Fruit fly (Drosophila melanogaster) whole organism, embryonic: ENCODE data around the gene msn.

ENCODE experiments used
- Blimp-1 ChIP-seq: fragments of 200-800 bp; sonication (Bioruptor generic); optimal IDR thresholded peaks from 3 replicates; lab custom pipeline; 2018; ENCODE audit warnings: missing biosample characterization, missing genetic modification characterization, mild to moderate bottlenecking, moderate library complexity, missing genetic modification reagents
- BtbVII ChIP-seq: fragments of 200-800 bp; sonication (Bioruptor generic); optimal IDR thresholded peaks from 3 replicates; lab custom pipeline; 2017; ENCODE audit warnings: missing biosample characterization, mild to moderate bottlenecking, missing genetic modification characterization
- CG10267 ChIP-seq: fragments of 200-800 bp; sonication (Bioruptor generic); optimal IDR thresholded peaks from 2 replicates; lab custom pipeline; 2018; ENCODE audit warnings: missing biosample characterization, mild to moderate bottlenecking, missing genetic modification characterization, moderate library complexity
- CG10274 ChIP-seq: fragments of 200-800 bp; sonication (Bioruptor generic); optimal IDR thresholded peaks from 3 replicates; lab custom pipeline; 2017; ENCODE audit warnings: missing biosample characterization, mild to moderate bottlenecking, missing genetic modification characterization
- CG10959 ChIP-seq: fragments of 200-800 bp; sonication (Bioruptor generic); IDR thresholded peaks from 2 replicates; pipeline ENCODE4 v1.3.6; 2022; ENCODE audit warnings: missing biosample characterization, missing genetic modification characterization
- CG11504 ChIP-seq: fragments of 200-800 bp; sonication (Bioruptor generic); optimal IDR thresholded peaks from 3 replicates; lab custom pipeline; 2019; ENCODE audit warnings: missing biosample characterization, mild to moderate bottlenecking, missing genetic modification characterization, moderate library complexity
- CG12155 ChIP-seq: fragments of 200-800 bp; sonication (Bioruptor generic); optimal IDR thresholded peaks from 3 replicates; lab custom pipeline; 2016; ENCODE audit warnings: missing biosample characterization, missing genetic modification characterization
- CG12769 ChIP-seq: fragments of 200-800 bp; sonication (Bioruptor generic); optimal IDR thresholded peaks from 2 replicates; lab custom pipeline; 2019; ENCODE audit warnings: missing biosample characterization, mild to moderate bottlenecking, missing genetic modification characterization, moderate library complexity
- CG12942 ChIP-seq: fragments of 200-800 bp; sonication (Bioruptor generic); optimal IDR thresholded peaks from 3 replicates; lab custom pipeline; 2016; ENCODE audit warnings: missing biosample characterization, missing genetic modification characterization
- CG13424 ChIP-seq: fragments of 200-800 bp; sonication (Bioruptor generic); optimal IDR thresholded peaks from 2 replicates; lab custom pipeline; 2019; ENCODE audit warnings: missing biosample characterization, mild to moderate bottlenecking, missing genetic modification characterization, moderate library complexity
- CG14710 ChIP-seq: fragments of 200-800 bp; sonication (Bioruptor generic); optimal IDR thresholded peaks from 3 replicates; lab custom pipeline; 2019; ENCODE audit warnings: missing biosample characterization, mild to moderate bottlenecking, missing genetic modification characterization, moderate library complexity
- CG16813 ChIP-seq: fragments of 200-800 bp; sonication (Bioruptor generic); IDR thresholded peaks from 3 replicates; pipeline ENCODE4 v1.3.6; 2022; ENCODE audit warnings: missing biosample characterization, missing genetic modification characterization; ENCODE audit not compliant: partially characterized antibody
- CG30403 ChIP-seq: fragments of 200-800 bp; sonication (Bioruptor generic); optimal IDR thresholded peaks from 3 replicates; lab custom pipeline; 2016; ENCODE audit warnings: missing biosample characterization, missing genetic modification characterization
- CG30431 ChIP-seq: fragments of 200-800 bp; sonication (Bioruptor generic); optimal IDR thresholded peaks from 2 replicates; lab custom pipeline; 2017; ENCODE audit warnings: missing biosample characterization, missing genetic modification characterization
- CG31365 ChIP-seq: fragments of 200-800 bp; sonication (Bioruptor generic); optimal IDR thresholded peaks from 2 replicates; lab custom pipeline; 2018; ENCODE audit warnings: missing biosample characterization, mild to moderate bottlenecking, missing genetic modification characterization
- CG31441 ChIP-seq: fragments of 200-800 bp; sonication (Bioruptor generic); IDR thresholded peaks from 2 replicates; pipeline ENCODE4 v1.3.6; 2022; ENCODE audit warnings: missing biosample characterization, missing genetic modification characterization
- CG32772 ChIP-seq: fragments of 200-800 bp; sonication (Bioruptor generic); IDR thresholded peaks from 2 replicates; pipeline ENCODE4 v1.3.6; 2022; ENCODE audit warnings: missing biosample characterization, missing genetic modification characterization
- CG3281 ChIP-seq: fragments of 200-800 bp; sonication (Bioruptor generic); optimal IDR thresholded peaks from 3 replicates; lab custom pipeline; 2017; ENCODE audit warnings: missing biosample characterization, mild to moderate bottlenecking, missing genetic modification characterization
- CG33557 ChIP-seq: fragments of 200-800 bp; sonication (Bioruptor generic); optimal IDR thresholded peaks from 2 replicates; lab custom pipeline; 2019; ENCODE audit warnings: missing biosample characterization, mild to moderate bottlenecking, missing genetic modification characterization, moderate library complexity
- CG42726 ChIP-seq: fragments of 200-800 bp; sonication (Bioruptor generic); IDR thresholded peaks from 2 replicates; pipeline ENCODE4 v1.3.6; 2022; ENCODE audit warnings: missing biosample characterization, missing genetic modification characterization; ENCODE audit not compliant: partially characterized antibody
- CG7963 ChIP-seq: fragments of 200-800 bp; sonication (Bioruptor generic); IDR thresholded peaks from 3 replicates; pipeline ENCODE4 v1.3.6; 2022; ENCODE audit warnings: missing biosample characterization, missing genetic modification characterization; ENCODE audit not compliant: partially characterized antibody
- CTCF ChIP-seq: fragments of 200-800 bp; sonication (Bioruptor generic); optimal IDR thresholded peaks from 2 replicates; lab custom pipeline; 2017; ENCODE audit warnings: missing biosample characterization, mild to moderate bottlenecking, missing genetic modification characterization, moderate library complexity
- Dip3 ChIP-seq: fragments of 200-800 bp; sonication (Bioruptor generic); optimal IDR thresholded peaks from 3 replicates; lab custom pipeline; 2016; ENCODE audit warnings: missing biosample characterization, missing genetic modification characterization
- Ets97D ChIP-seq: fragments of 200-800 bp; sonication (Bioruptor generic); optimal IDR thresholded peaks from 3 replicates; lab custom pipeline; 2016; ENCODE audit warnings: missing biosample characterization, missing genetic modification characterization
- Fer2 ChIP-seq: fragments of 200-800 bp; sonication (Bioruptor generic); optimal IDR thresholded peaks from 2 replicates; lab custom pipeline; 2018; ENCODE audit warnings: missing biosample characterization, mild to moderate bottlenecking, missing genetic modification characterization, moderate library complexity
- HLH3B ChIP-seq: fragments of 200-800 bp; sonication (Bioruptor generic); IDR thresholded peaks from 2 replicates; pipeline ENCODE4 v1.3.6; 2022; ENCODE audit warnings: missing biosample characterization, missing genetic modification characterization
- HLH4C ChIP-seq: fragments of 200-800 bp; sonication (Bioruptor generic); IDR thresholded peaks from 3 replicates; pipeline ENCODE4 v1.3.6; 2022; ENCODE audit warnings: missing biosample characterization, missing genetic modification characterization; ENCODE audit not compliant: partially characterized antibody
- Hr51 ChIP-seq, 2 experiments: fragments of 200-800 bp; sonication (Bioruptor generic); optimal IDR thresholded peaks; 2 replicates in 1 of 2; 3 replicates in 1 of 2; lab custom pipeline; 2016 to 2018; ENCODE audit warnings: missing biosample characterization in 2 of 2, missing genetic modification characterization in 2 of 2, mild to moderate bottlenecking in 1 of 2, moderate library complexity in 1 of 2
- Mad ChIP-seq: fragments of 200-800 bp; sonication (Bioruptor generic); optimal IDR thresholded peaks from 2 replicates; lab custom pipeline; 2016; ENCODE audit warnings: missing biosample characterization, missing genetic modification characterization
- Meics ChIP-seq: fragments of 200-800 bp; sonication (Bioruptor generic); optimal IDR thresholded peaks from 2 replicates; lab custom pipeline; 2017; ENCODE audit warnings: missing biosample characterization, mild to moderate bottlenecking, missing genetic modification characterization
- Mrtf ChIP-seq: fragments of 200-800 bp; sonication (Bioruptor generic); IDR thresholded peaks from 3 replicates; pipeline ENCODE4 v1.3.6; 2022; ENCODE audit warnings: missing biosample characterization, missing genetic modification characterization
- Rfx ChIP-seq: fragments of 200-800 bp; sonication (Bioruptor generic); IDR thresholded peaks from 2 replicates; pipeline ENCODE4 v1.3.6; 2022; ENCODE audit warnings: missing biosample characterization, missing genetic modification characterization
- Sry-β ChIP-seq: fragments of 200-800 bp; sonication (Bioruptor generic); optimal IDR thresholded peaks from 2 replicates; lab custom pipeline; 2018; ENCODE audit warnings: missing biosample characterization, mild to moderate bottlenecking, missing genetic modification characterization, moderate library complexity
- YL-1 ChIP-seq: fragments of 200-800 bp; sonication (Bioruptor generic); optimal IDR thresholded peaks from 3 replicates; lab custom pipeline; 2017; ENCODE audit warnings: missing biosample characterization, mild to moderate bottlenecking, missing genetic modification characterization
- chinmo ChIP-seq: fragments of 200-800 bp; sonication (Bioruptor generic); IDR thresholded peaks from 4 replicates; pipeline ENCODE4 v1.3.6; 2022; ENCODE audit warnings: missing biosample characterization, missing genetic modification characterization; ENCODE audit not compliant: partially characterized antibody
- dan ChIP-seq: fragments of 200-800 bp; sonication (Bioruptor generic); IDR thresholded peaks from 2 replicates; pipeline ENCODE4 v1.3.6; 2022; ENCODE audit warnings: missing biosample characterization, missing genetic modification characterization
- gro ChIP-seq: fragments of 200-800 bp; sonication (Bioruptor generic); optimal IDR thresholded peaks from 2 replicates; lab custom pipeline; 2016; ENCODE audit warnings: missing biosample characterization, missing genetic modification characterization
- hbn ChIP-seq: fragments of 200-800 bp; sonication (Bioruptor generic); IDR thresholded peaks from 2 replicates; pipeline ENCODE4 v1.3.6; 2022; ENCODE audit warnings: missing biosample characterization, missing genetic modification characterization; ENCODE audit not compliant: partially characterized antibody
- insv ChIP-seq, 2 experiments: fragments of 200-800 bp; sonication (Bioruptor generic); optimal IDR thresholded peaks; 3 replicates each; lab custom pipeline; 2016 to 2018; ENCODE audit warnings: missing biosample characterization in 2 of 2, missing genetic modification characterization in 2 of 2
- lmd ChIP-seq: fragments of 200-800 bp; sonication (Bioruptor generic); IDR thresholded peaks from 2 replicates; pipeline ENCODE4 v1.3.6; 2022; ENCODE audit warnings: missing biosample characterization, missing genetic modification characterization
- lola ChIP-seq, 3 experiments: fragments of >200 bp in 2 of 3; fragments of 200-800 bp in 1 of 3; sonication (Bioruptor generic) in 1 of 3; optimal IDR thresholded peaks; 2 replicates each; lab custom pipeline; 2017 to 2019; ENCODE audit warnings: missing biosample characterization in 3 of 3, missing genetic modification characterization in 3 of 3, mild to moderate bottlenecking in 1 of 3, moderate library complexity in 1 of 3
- oc ChIP-seq: fragments of 200-800 bp; sonication (Bioruptor generic); optimal IDR thresholded peaks from 2 replicates; lab custom pipeline; 2018; ENCODE audit warnings: missing biosample characterization, mild to moderate bottlenecking, missing genetic modification characterization, moderate library complexity
- pfk ChIP-seq: fragments of 200-800 bp; sonication (Bioruptor generic); optimal IDR thresholded peaks from 2 replicates; lab custom pipeline; 2018; ENCODE audit warnings: missing biosample characterization, mild to moderate bottlenecking, missing genetic modification characterization, moderate library complexity
- pho ChIP-seq: fragments of 200-800 bp; sonication (Bioruptor generic); optimal IDR thresholded peaks from 2 replicates; lab custom pipeline; 2016; ENCODE audit warnings: missing biosample characterization, missing genetic modification characterization
- pros ChIP-seq: fragments of 200-800 bp; sonication (Bioruptor generic); optimal IDR thresholded peaks from 3 replicates; lab custom pipeline; 2019; ENCODE audit warnings: missing biosample characterization, mild to moderate bottlenecking, missing genetic modification characterization, moderate library complexity
- run ChIP-seq: fragments of 200-800 bp; sonication (Bioruptor generic); optimal IDR thresholded peaks from 3 replicates; lab custom pipeline; 2018; ENCODE audit warnings: missing biosample characterization, mild to moderate bottlenecking, missing genetic modification characterization
- sd ChIP-seq: fragments of 200-800 bp; sonication (Bioruptor generic); optimal IDR thresholded peaks from 3 replicates; lab custom pipeline; 2018; ENCODE audit warnings: missing biosample characterization, mild to moderate bottlenecking, missing genetic modification characterization, moderate library complexity
- sr ChIP-seq: fragments of 200-800 bp; sonication (Bioruptor generic); IDR thresholded peaks from 3 replicates; pipeline ENCODE4 v1.3.6; 2022; ENCODE audit warnings: missing biosample characterization, missing genetic modification characterization
- yki ChIP-seq: fragments of >200 bp; optimal IDR thresholded peaks from 3 replicates; lab custom pipeline; 2018

Gene msn

dm6 chr3L:2552116-2552843 is 34.1 kb downstream of the msn start (continued):
- TF ChIP-seq CG13424 (tag; lab: Kevin White, UChicago) (peak; percentile 66), Hr51 (GFP tag; optimal IDR thresholded peaks at IDR 0.05; lab: Kevin White, UChicago) (peak; percentile 10 to 71), CG10274 (GFP tag; lab: Kevin White, UChicago) (peak; percentile 40), pros (GFP tag; lab: Kevin White, UChicago) (no peak), pfk (GFP tag; lab: Kevin White, UChicago) (no peak), BtbVII (GFP tag; lab: Kevin White, UChicago) (peak; percentile 67), CG3281 (GFP tag; lab: Kevin White, UChicago) (peak; percentile 49), YL-1 (GFP tag; lab: Kevin White, UChicago) (no peak), Dip3 (GFP tag; lab: Kevin White, UChicago) (peak; percentile 34), Mad (GFP tag; lab: Kevin White, UChicago) (no peak), Rfx (GFP tag; lab: Robert Waterston, UW) (peak; percentile 52), Sry-β (GFP tag; lab: Kevin White, UChicago) (peak; percentile 38), lola (GFP tag; optimal IDR thresholded peaks at IDR 0.05; lab: Kevin White, UChicago) (peak in 1 of 3 experiments; percentile 77), CG7963 (GFP tag; lab: Robert Waterston, UW) (no peak), CG10959 (GFP tag; lab: Robert Waterston, UW) (peak; percentile 56; the same call in 1 of the 2 replicates), run (no peak), CG31365 (tag; lab: Kevin White, UChicago) (no peak), lmd (GFP tag; lab: Robert Waterston, UW) (peak; percentile 44; the same call in 1 of the 2 replicates), gro (GFP tag; lab: Kevin White, UChicago) (no peak), Mrtf (GFP tag; lab: Robert Waterston, UW) (no peak), CG33557 (GFP tag; lab: Kevin White, UChicago) (peak; percentile 63), Meics (GFP tag; lab: Kevin White, UChicago) (peak; percentile 37), CG42726 (no peak), Blimp-1 (peak; percentile 81), CG11504 (tag; lab: Kevin White, UChicago) (peak; percentile 77), insv (GFP tag; optimal IDR thresholded peaks at IDR 0.05; lab: Kevin White, UChicago) (no peak), yki (lab: Kevin White, UChicago) (no peak), CG30431 (GFP tag; lab: Kevin White, UChicago) (peak; percentile 37), CG12155 (GFP tag; lab: Kevin White, UChicago) (peak; percentile 55), sd (tag; lab: Kevin White, UChicago) (peak; percentile 26), CG16813 (GFP tag; lab: Robert Waterston, UW) (no peak), chinmo (GFP tag; lab: Robert Waterston, UW) (peak; percentile 64; the same call in 1 of the 4 replicates), CG12769 (tag; lab: Kevin White, UChicago) (peak; percentile 27), CG32772 (GFP tag; lab: Robert Waterston, UW) (peak; percentile 63), CG31441 (GFP tag; lab: Robert Waterston, UW) (peak; percentile 83; the same call in 1 of the 2 replicates), sr (GFP tag; lab: Robert Waterston, UW) (no peak), HLH3B (GFP tag; lab: Robert Waterston, UW) (peak; percentile 71; the same call in 1 of the 2 replicates), pho (GFP tag; lab: Kevin White, UChicago) (peak; percentile 34), CG14710 (tag; lab: Kevin White, UChicago) (peak; percentile 73), CTCF (GFP tag; lab: Kevin White, UChicago) (peak; percentile 12), dan (GFP tag; lab: Robert Waterston, UW) (no peak), Fer2 (no peak), Ets97D (GFP tag; lab: Kevin White, UChicago) (peak; percentile 45), CG10267 (tag; lab: Kevin White, UChicago) (peak; percentile 78), CG12942 (GFP tag; lab: Kevin White, UChicago) (peak; percentile 45), oc (tag; lab: Kevin White, UChicago) (peak; percentile 64), HLH4C (GFP tag; lab: Robert Waterston, UW) (no peak), CG30403 (GFP tag; lab: Kevin White, UChicago) (peak; percentile 70), hbn (GFP tag; lab: Robert Waterston, UW) (no peak)
